Worm (Caenorhabditis elegans): Measurements from ENCODE around the gene msp-10.

- TF ChIP-seq pqm-1 (tag; optimal IDR thresholded peaks at IDR 0.05) (no peak), fax-1 (tag; optimal IDR thresholded peaks at IDR 0.05) (no peak), dve-1 (tag; optimal IDR thresholded peaks at IDR 0.05) (no peak), unc-55 (GFP tag; optimal IDR thresholded peaks at IDR 0.05) (no peak), ceh-31 (tag; optimal IDR thresholded peaks at IDR 0.05) (no peak), ceh-24 (tag; optimal IDR thresholded peaks at IDR 0.05) (no peak), syd-9 (tag; optimal IDR thresholded peaks at IDR 0.05) (no peak), lin-11 (tag; optimal IDR thresholded peaks at IDR 0.05) (no peak), dmd-4 (tag; optimal IDR thresholded peaks at IDR 0.05; ENCODE audit: borderline replicate concordance) (no peak), F13H6.1 (tag; optimal IDR thresholded peaks at IDR 0.05) (no peak)
Observed at ce11 chrIV:9799129-9799528, 38.3 kb upstream of the msp-10 start, which contains the start of gene fat-4.
